Worm (Caenorhabditis elegans) whole organism, early embryonic: ENCODE measurements around the gene catp-4.

Source experiments
- F13C5.2 ChIP-seq: sonication (generic microtip); optimal IDR thresholded peaks from 2 replicates; lab custom pipeline; 2017; ENCODE audit warnings: mild to moderate bottlenecking, missing genetic modification characterization, inconsistent platforms, missing compliant biosample characterization
- aly-1 ChIP-seq: sonication (generic microtip); optimal IDR thresholded peaks from 2 replicates; lab custom pipeline; 2016; ENCODE audit warnings: missing genetic modification characterization, missing compliant biosample characterization
- ama-1 ChIP-seq: fragments of 150-350 bp; optimal IDR thresholded peaks from 2 replicates; lab custom pipeline; 2014
- ceh-36 ChIP-seq: sonication (generic microtip); optimal IDR thresholded peaks from 2 replicates; lab custom pipeline; 2016; ENCODE audit warnings: missing genetic modification characterization, inconsistent platforms, missing compliant biosample characterization
- flt-1 ChIP-seq: fragments of 200-800 bp; sonication (Bioruptor generic); IDR thresholded peaks from 2 replicates; pipeline ENCODE4 v1.3.6; 2022; ENCODE audit warnings: missing genetic modification characterization, missing compliant biosample characterization
- hnd-1 ChIP-seq: sonication (generic microtip); optimal IDR thresholded peaks from 2 replicates; lab custom pipeline; 2016; ENCODE audit warnings: missing genetic modification characterization, missing compliant biosample characterization
- pes-1 ChIP-seq: fragments of 200-800 bp; sonication (Bioruptor generic); IDR thresholded peaks from 2 replicates; pipeline ENCODE4 v1.3.6; 2022; ENCODE audit warnings: missing genetic modification reagents, missing genetic modification characterization, missing compliant biosample characterization
- scrt-1 ChIP-seq: fragments of 200-800 bp; sonication (Bioruptor generic); IDR thresholded peaks from 2 replicates; pipeline ENCODE4 v1.3.6; 2022; ENCODE audit warnings: missing genetic modification characterization, missing compliant biosample characterization
- sea-1 ChIP-seq: fragments of 200-800 bp; sonication (Bioruptor generic); conservative IDR thresholded peaks from 2 replicates; pipeline ENCODE4 v1.3.6; 2022; ENCODE audit warnings: missing genetic modification characterization, missing compliant biosample characterization
- tbx-11 ChIP-seq: fragments of 200-800 bp; sonication (Bioruptor generic); IDR thresholded peaks from 2 replicates; pipeline ENCODE4 v1.3.6; 2022; ENCODE audit warnings: missing genetic modification characterization, missing compliant biosample characterization
- tbx-37 ChIP-seq: fragments of 200-800 bp; sonication (Bioruptor generic); conservative IDR thresholded peaks from 2 replicates; pipeline ENCODE4 v1.3.6; 2022; ENCODE audit warnings: missing genetic modification reagents, missing genetic modification characterization, missing compliant biosample characterization

DNA sequence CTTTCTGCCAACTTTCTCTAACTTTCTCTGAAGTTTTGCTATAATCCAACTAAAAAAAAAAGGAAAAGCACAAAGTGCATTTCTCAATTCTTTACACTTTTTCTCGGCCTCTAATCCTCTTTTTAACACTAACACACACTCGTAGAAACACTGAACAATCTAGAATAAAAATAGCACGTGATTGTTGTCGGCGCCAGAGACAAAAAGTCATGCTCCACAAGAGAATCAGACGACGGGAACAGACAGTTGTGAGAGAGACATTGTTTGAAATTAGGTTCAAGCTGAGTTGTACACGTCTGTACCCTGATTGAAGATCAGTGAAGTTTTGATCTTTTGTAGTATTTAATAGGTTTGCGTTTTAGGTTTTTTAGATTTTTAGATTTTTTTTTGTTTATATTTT, 5.0 kb downstream of the catp-4 start:
- TF ChIP-seq F13C5.2 (tag; lab: Kevin White, UChicago): no peak
- TF ChIP-seq flt-1 (GFP tag; lab: Robert Waterston, UW): no peak
- TF ChIP-seq sea-1: no peak
- no peak for TF ChIP-seq ama-1 (lab: Kevin White, UChicago)
- no peak for TF ChIP-seq aly-1 (tag; lab: Kevin White, UChicago)
- no peak for TF ChIP-seq tbx-37
- no peak for TF ChIP-seq pes-1 (GFP tag; lab: Robert Waterston, UW)
- TF ChIP-seq hnd-1 (tag; lab: Kevin White, UChicago): no peak
- TF ChIP-seq tbx-11: no peak
- TF ChIP-seq ceh-36 (tag; lab: Kevin White, UChicago): no peak
- no peak for TF ChIP-seq scrt-1 (GFP tag; lab: Robert Waterston, UW)
